Worm (Caenorhabditis elegans): ENCODE measurements around the gene ddn-2.

- no peak for TF ChIP-seq dmd-6 (GFP tag; IDR thresholded peaks at IDR 0.05)
- TF ChIP-seq daf-12 (tag; optimal IDR thresholded peaks at IDR 0.05), result no peak
- no peak for TF ChIP-seq fos-1 (tag; optimal IDR thresholded peaks at IDR 0.05)
- TF ChIP-seq rbr-2 (tag; optimal IDR thresholded peaks at IDR 0.05), result no peak
- no peak for TF ChIP-seq T26A8.4 (GFP tag; IDR thresholded peaks at IDR 0.05)
- no peak for TF ChIP-seq aly-2 (tag; optimal IDR thresholded peaks at IDR 0.05)
- no peak for TF ChIP-seq nhr-11 (tag; optimal IDR thresholded peaks at IDR 0.05)
- no peak for TF ChIP-seq nhr-28 (tag; optimal IDR thresholded peaks at IDR 0.05)
- no peak for TF ChIP-seq zip-11 (GFP tag; IDR thresholded peaks at IDR 0.05)
- TF ChIP-seq egl-27 (tag; optimal IDR thresholded peaks at IDR 0.05), result no peak
- TF ChIP-seq R02D3.7 (tag; optimal IDR thresholded peaks at IDR 0.05), result no peak
- TF ChIP-seq nhr-77 (tag; optimal IDR thresholded peaks at IDR 0.05), result no peak
- TF ChIP-seq lin-15B (tag; optimal IDR thresholded peaks at IDR 0.05), result no peak
These were observed 45.8 kb downstream of the ddn-2 start, which contains the start of the genes Y38F1A.1 and Y38F1A.2 for ce11 chrII:12954670-12955069.

Data from whole organism, L4 larva.